Fruit fly (Drosophila melanogaster) whole organism, embryonic: ENCODE results near the gene RpL32.

Source experiments
- ATbp ChIP-seq: fragments of 200-800 bp; sonication (Bioruptor generic); optimal IDR thresholded peaks from 2 replicates; lab custom pipeline; 2017; ENCODE audit warnings: missing biosample characterization, mild to moderate bottlenecking, missing genetic modification characterization, missing genetic modification reagents
- BEAF-32 ChIP-seq: fragments of 200-800 bp; sonication (Bioruptor generic); optimal IDR thresholded peaks from 3 replicates; lab custom pipeline; 2017; ENCODE audit warnings: missing biosample characterization, missing genetic modification characterization, mild to moderate bottlenecking, moderate library complexity, missing genetic modification reagents
- Bdp1 ChIP-seq: fragments of 200-800 bp; sonication (Bioruptor generic); optimal IDR thresholded peaks from 3 replicates; lab custom pipeline; 2016; ENCODE audit warnings: missing biosample characterization, missing genetic modification characterization
- C15 ChIP-seq: fragments of 200-800 bp; sonication (Bioruptor generic); IDR thresholded peaks from 3 replicates; pipeline ENCODE4 v1.3.6; 2022; ENCODE audit warnings: missing biosample characterization, missing genetic modification characterization
- CG10274 ChIP-seq: fragments of 200-800 bp; sonication (Bioruptor generic); optimal IDR thresholded peaks from 3 replicates; lab custom pipeline; 2017; ENCODE audit warnings: missing biosample characterization, mild to moderate bottlenecking, missing genetic modification characterization
- CG10565 ChIP-seq: fragments of 200-800 bp; sonication (Bioruptor generic); optimal IDR thresholded peaks from 3 replicates; lab custom pipeline; 2016; ENCODE audit warnings: missing biosample characterization, mild to moderate bottlenecking, missing genetic modification characterization
- CG11085 ChIP-seq: fragments of 200-800 bp; sonication (Bioruptor generic); IDR thresholded peaks from 2 replicates; pipeline ENCODE4 v1.3.6; 2022; ENCODE audit warnings: missing biosample characterization, missing genetic modification characterization
- CG11247 ChIP-seq: fragments of 200-800 bp; sonication (Bioruptor generic); IDR thresholded peaks from 2 replicates; pipeline ENCODE4 v1.3.6; 2022; ENCODE audit warnings: missing biosample characterization, missing genetic modification characterization
- CG12744 ChIP-seq: fragments of 200-800 bp; sonication (Bioruptor generic); optimal IDR thresholded peaks from 2 replicates; lab custom pipeline; 2016; ENCODE audit warnings: missing biosample characterization, missing genetic modification characterization
- CG14014 ChIP-seq: fragments of 200-800 bp; sonication (Bioruptor generic); IDR thresholded peaks from 2 replicates; pipeline ENCODE4 v1.3.6; 2022; ENCODE audit warnings: missing biosample characterization, missing genetic modification characterization
- CG14667 ChIP-seq: fragments of 200-800 bp; sonication (Bioruptor generic); IDR thresholded peaks from 2 replicates; pipeline ENCODE4 v1.3.6; 2022; ENCODE audit warnings: missing biosample characterization, missing genetic modification characterization
- CG1529 ChIP-seq: fragments of 200-800 bp; sonication (Bioruptor generic); optimal IDR thresholded peaks from 3 replicates; lab custom pipeline; 2018; ENCODE audit warnings: missing biosample characterization, missing genetic modification characterization
- CG1602 ChIP-seq: fragments of 200-800 bp; sonication (Bioruptor generic); optimal IDR thresholded peaks from 3 replicates; lab custom pipeline; 2016; ENCODE audit warnings: missing biosample characterization, missing genetic modification characterization
- CG1603 ChIP-seq: fragments of 200-800 bp; sonication (Bioruptor generic); optimal IDR thresholded peaks from 2 replicates; lab custom pipeline; 2019; ENCODE audit warnings: missing biosample characterization, mild to moderate bottlenecking, missing genetic modification characterization, moderate library complexity
- CG17829 ChIP-seq: fragments of 200-800 bp; optimal IDR thresholded peaks from 2 replicates; lab custom pipeline; 2019; ENCODE audit warnings: missing biosample characterization, mild to moderate bottlenecking, missing genetic modification characterization, moderate library complexity
- CG18599 ChIP-seq: fragments of 200-800 bp; sonication (Bioruptor generic); optimal IDR thresholded peaks from 3 replicates; lab custom pipeline; 2017; ENCODE audit warnings: missing biosample characterization, missing genetic modification characterization, mild to moderate bottlenecking, moderate library complexity, missing genetic modification reagents
- CG2712 ChIP-seq: fragments of 200-800 bp; optimal IDR thresholded peaks from 3 replicates; lab custom pipeline; 2019; ENCODE audit warnings: missing biosample characterization, mild to moderate bottlenecking, missing genetic modification characterization, moderate library complexity
- CG3065 ChIP-seq: fragments of 200-800 bp; sonication (Bioruptor generic); optimal IDR thresholded peaks from 2 replicates; lab custom pipeline; 2016; ENCODE audit warnings: missing biosample characterization, missing genetic modification characterization
- CG31365 ChIP-seq: fragments of 200-800 bp; sonication (Bioruptor generic); optimal IDR thresholded peaks from 2 replicates; lab custom pipeline; 2018; ENCODE audit warnings: missing biosample characterization, mild to moderate bottlenecking, missing genetic modification characterization
- CG34376 ChIP-seq: fragments of 200-800 bp; sonication (Bioruptor generic); optimal IDR thresholded peaks from 2 replicates; lab custom pipeline; 2018; ENCODE audit warnings: missing biosample characterization, mild to moderate bottlenecking, missing genetic modification characterization
- CG3726 ChIP-seq: fragments of 200-800 bp; sonication (Bioruptor generic); IDR thresholded peaks from 3 replicates; pipeline ENCODE4, ENCODE4 v1.3.6; 2022; ENCODE audit warnings: missing biosample characterization, missing genetic modification characterization
- CG4854 ChIP-seq: fragments of 200-800 bp; sonication (Bioruptor generic); optimal IDR thresholded peaks from 2 replicates; lab custom pipeline; 2016; ENCODE audit warnings: missing biosample characterization, missing genetic modification characterization, inconsistent platforms
- CG6272 ChIP-seq: fragments of 200-800 bp; sonication (Bioruptor generic); IDR thresholded peaks from 2 replicates; pipeline ENCODE4 v1.3.6; 2022; ENCODE audit warnings: missing biosample characterization, missing genetic modification characterization
- CG7372 ChIP-seq: fragments of 200-800 bp; sonication (Bioruptor generic); IDR thresholded peaks from 2 replicates; pipeline ENCODE4 v1.3.6; 2022; ENCODE audit warnings: missing biosample characterization, missing genetic modification characterization
- D19B ChIP-seq: fragments of 200-800 bp; sonication (Bioruptor generic); optimal IDR thresholded peaks from 2 replicates; lab custom pipeline; 2017; ENCODE audit warnings: missing biosample characterization, mild to moderate bottlenecking, missing genetic modification characterization
- Dip2 ChIP-seq: fragments of 200-800 bp; sonication (Bioruptor generic); IDR thresholded peaks from 2 replicates; pipeline ENCODE4 v1.3.6; 2022; ENCODE audit warnings: missing biosample characterization, missing genetic modification characterization
- Doc2 ChIP-seq: fragments of 200-800 bp; sonication (Bioruptor generic); IDR thresholded peaks from 2 replicates; pipeline ENCODE4 v1.3.6; 2022; ENCODE audit warnings: missing biosample characterization, missing genetic modification characterization
- Fer3 ChIP-seq: fragments of 200-800 bp; sonication (Bioruptor generic); optimal IDR thresholded peaks from 2 replicates; lab custom pipeline; 2018; ENCODE audit warnings: missing biosample characterization, mild to moderate bottlenecking, missing genetic modification characterization, moderate library complexity
- Gug ChIP-seq: fragments of 200-800 bp; sonication (Bioruptor generic); IDR thresholded peaks from 4 replicates; pipeline ENCODE4 v1.3.6; 2022; ENCODE audit warnings: missing biosample characterization, missing genetic modification characterization
- Mad ChIP-seq: fragments of 200-800 bp; sonication (Bioruptor generic); optimal IDR thresholded peaks from 2 replicates; lab custom pipeline; 2016; ENCODE audit warnings: missing biosample characterization, missing genetic modification characterization
- Meics ChIP-seq: fragments of 200-800 bp; sonication (Bioruptor generic); optimal IDR thresholded peaks from 2 replicates; lab custom pipeline; 2017; ENCODE audit warnings: missing biosample characterization, mild to moderate bottlenecking, missing genetic modification characterization
- Optix ChIP-seq: fragments of 200-800 bp; sonication (Bioruptor generic); IDR thresholded peaks from 3 replicates; pipeline ENCODE4 v1.3.6; 2022; ENCODE audit warnings: missing biosample characterization, missing genetic modification characterization
- Poxn ChIP-seq: fragments of 200-800 bp; sonication (Bioruptor generic); IDR thresholded peaks from 2 replicates; pipeline ENCODE4 v1.3.6; 2022; ENCODE audit warnings: missing biosample characterization, missing genetic modification characterization
- Ravus ChIP-seq: fragments of 200-800 bp; sonication (Bioruptor generic); IDR thresholded peaks from 2 replicates; pipeline ENCODE4 v1.3.6; 2022; ENCODE audit warnings: missing biosample characterization, missing genetic modification characterization
- Sox100B ChIP-seq: fragments of 200-800 bp; sonication (Bioruptor generic); optimal IDR thresholded peaks from 3 replicates; lab custom pipeline; 2018; ENCODE audit warnings: missing biosample characterization, mild to moderate bottlenecking, missing genetic modification characterization
- Stat92E ChIP-seq, 3 experiments: fragments of >200 bp in 2 of 3; fragments of 200-800 bp in 1 of 3; sonication (Bioruptor generic) in 1 of 3; optimal IDR thresholded peaks; 2 replicates each; lab custom pipeline; 2017 to 2019; ENCODE audit warnings: missing biosample characterization in 3 of 3, missing genetic modification characterization in 3 of 3, mild to moderate bottlenecking in 1 of 3, moderate library complexity in 1 of 3
- br ChIP-seq: fragments of >200 bp; optimal IDR thresholded peaks from 2 replicates; lab custom pipeline; 2017
- btn ChIP-seq: fragments of 200-800 bp; sonication (Bioruptor generic); optimal IDR thresholded peaks from 2 replicates; lab custom pipeline; 2016; ENCODE audit warnings: missing biosample characterization, missing genetic modification characterization
- chinmo ChIP-seq: fragments of 200-800 bp; sonication (Bioruptor generic); IDR thresholded peaks from 4 replicates; pipeline ENCODE4 v1.3.6; 2022; ENCODE audit warnings: missing biosample characterization, missing genetic modification characterization; ENCODE audit not compliant: partially characterized antibody
- chn ChIP-seq: fragments of 200-800 bp; sonication (Bioruptor generic); optimal IDR thresholded peaks from 2 replicates; lab custom pipeline; 2016; ENCODE audit warnings: missing biosample characterization, missing genetic modification characterization
- ci ChIP-seq: fragments of 200-800 bp; sonication (Bioruptor generic); IDR thresholded peaks from 3 replicates; pipeline ENCODE4 v1.3.6; 2022; ENCODE audit warnings: missing biosample characterization, missing genetic modification characterization
- fru ChIP-seq: fragments of >200 bp; optimal IDR thresholded peaks from 2 replicates; lab custom pipeline; 2017
- gfzf ChIP-seq: fragments of 200-800 bp; sonication (Bioruptor generic); optimal IDR thresholded peaks from 2 replicates; lab custom pipeline; 2016; ENCODE audit warnings: missing biosample characterization, mild to moderate bottlenecking, missing genetic modification characterization, moderate library complexity
- hth ChIP-seq: fragments of >200 bp; optimal IDR thresholded peaks from 2 replicates; lab custom pipeline; 2017; ENCODE audit warnings: inconsistent platforms
- lola ChIP-seq, 3 experiments: fragments of >200 bp in 2 of 3; fragments of 200-800 bp in 1 of 3; sonication (Bioruptor generic) in 1 of 3; optimal IDR thresholded peaks; 2 replicates each; lab custom pipeline; 2017 to 2019; ENCODE audit warnings: missing biosample characterization in 3 of 3, missing genetic modification characterization in 3 of 3, mild to moderate bottlenecking in 1 of 3, moderate library complexity in 1 of 3
- p53 ChIP-seq: fragments of 200-800 bp; sonication (Bioruptor generic); optimal IDR thresholded peaks from 2 replicates; lab custom pipeline; 2016; ENCODE audit warnings: missing biosample characterization, missing genetic modification characterization
- so ChIP-seq: fragments of 200-800 bp; sonication (Bioruptor generic); IDR thresholded peaks from 3 replicates; pipeline ENCODE4 v1.3.6; 2022; ENCODE audit warnings: missing biosample characterization, missing genetic modification characterization
- sob ChIP-seq: fragments of 200-800 bp; sonication (Bioruptor generic); IDR thresholded peaks from 2 replicates; pipeline ENCODE4 v1.3.6; 2022; ENCODE audit warnings: missing biosample characterization, missing genetic modification characterization
- sqz ChIP-seq: fragments of 200-800 bp; sonication (Bioruptor generic); optimal IDR thresholded peaks from 3 replicates; lab custom pipeline; 2018; ENCODE audit warnings: missing biosample characterization, mild to moderate bottlenecking, missing genetic modification characterization
- trh ChIP-seq: fragments of 200-800 bp; sonication (Bioruptor generic); optimal IDR thresholded peaks from 2 replicates; lab custom pipeline; 2016; ENCODE audit warnings: missing biosample characterization, missing genetic modification characterization
- wor ChIP-seq: fragments of 200-800 bp; sonication (Bioruptor generic); IDR thresholded peaks from 2 replicates; pipeline ENCODE4 v1.3.6; 2022; ENCODE audit warnings: missing biosample characterization, missing genetic modification characterization
- zfh2 ChIP-seq: fragments of 200-800 bp; sonication (Bioruptor generic); optimal IDR thresholded peaks from 2 replicates; lab custom pipeline; 2016; ENCODE audit warnings: missing biosample characterization, missing genetic modification characterization

The RpL32 gene

dm6 chr3R:30092700-30093044 lies 46.7 kb upstream of the RpL32 start (continued):
- TF ChIP-seq lola (GFP tag; optimal IDR thresholded peaks at IDR 0.05; lab: Kevin White, UChicago), result peak in 1 of 3 experiments; percentile 59
- TF ChIP-seq ci, result peak; percentile 93
- peak; percentile 3 for TF ChIP-seq trh (GFP tag; lab: Kevin White, UChicago)
- peak; percentile 72 for TF ChIP-seq CG17829 (tag; lab: Kevin White, UChicago)
- peak; percentile 91 for TF ChIP-seq sob (GFP tag; lab: Robert Waterston, UW)
- TF ChIP-seq CG31365 (tag; lab: Kevin White, UChicago), result peak; percentile 51
- peak; percentile 21 for TF ChIP-seq D19B
- peak; percentile 89 for TF ChIP-seq Meics (GFP tag; lab: Kevin White, UChicago)
- TF ChIP-seq fru (lab: Kevin White, UChicago), result no peak
- TF ChIP-seq Fer3 (tag; lab: Kevin White, UChicago), result peak; percentile 88
- TF ChIP-seq CG3065 (GFP tag; lab: Kevin White, UChicago), result peak; percentile 29
- TF ChIP-seq chinmo (GFP tag; lab: Robert Waterston, UW), result 0 out of 4 replicates have a peak, but pooled peaks have one; percentile 47
- peak; percentile 58 for TF ChIP-seq CG34376
- peak; percentile 84 for TF ChIP-seq chn (GFP tag; lab: Kevin White, UChicago)
- TF ChIP-seq Poxn, result peak; percentile 78
- peak; percentile 26 for TF ChIP-seq p53 (GFP tag; lab: Kevin White, UChicago)
- TF ChIP-seq sqz (GFP tag; lab: Kevin White, UChicago), result peak; percentile 17
- peak; percentile 73 for TF ChIP-seq CG1602 (GFP tag; lab: Kevin White, UChicago)
- peak; percentile 83 for TF ChIP-seq CG11085 (GFP tag; lab: Robert Waterston, UW)
- no peak for TF ChIP-seq BEAF-32 (GFP tag; lab: Kevin White, UChicago)
- peak; percentile 83; the same call in 2 of the 3 replicates for TF ChIP-seq Optix (GFP tag; lab: Robert Waterston, UW)
- TF ChIP-seq Gug (GFP tag; lab: Robert Waterston, UW), result peak; percentile 78
- TF ChIP-seq CG18599 (GFP tag; lab: Kevin White, UChicago), result peak; percentile 93
- TF ChIP-seq Mad (GFP tag; lab: Kevin White, UChicago), result peak; percentile 74
- TF ChIP-seq Bdp1 (GFP tag; lab: Kevin White, UChicago), result peak; percentile 68
- peak; percentile 74 for TF ChIP-seq CG4854
- TF ChIP-seq C15, result 0 out of 3 replicates have a peak, but pooled peaks have one; percentile 65
- peak; percentile 63 for TF ChIP-seq CG10274 (GFP tag; lab: Kevin White, UChicago)
- peak; percentile 28 for TF ChIP-seq CG10565
- TF ChIP-seq Ravus, result peak; percentile 64
- no peak for TF ChIP-seq br (lab: Kevin White, UChicago)
- peak; percentile 87 for TF ChIP-seq ATbp (GFP tag; lab: Kevin White, UChicago)
- peak; percentile 68 for TF ChIP-seq CG1529 (GFP tag; lab: Kevin White, UChicago)
- TF ChIP-seq CG6272 (GFP tag; lab: Robert Waterston, UW), result peak; percentile 74
- peak; percentile 86 for TF ChIP-seq CG2712 (tag; lab: Kevin White, UChicago)
- peak; percentile 84 for TF ChIP-seq CG12744 (GFP tag; lab: Kevin White, UChicago)
- peak; percentile 79 for TF ChIP-seq CG7372
- no peak for TF ChIP-seq hth (lab: Kevin White, UChicago)
- peak; percentile 62 for TF ChIP-seq CG14667 (GFP tag; lab: Robert Waterston, UW)
- TF ChIP-seq CG11247 (GFP tag; lab: Robert Waterston, UW), result peak; percentile 87
- TF ChIP-seq CG1603, result peak; percentile 82
- TF ChIP-seq Sox100B, result peak; percentile 69
- peak; percentile 88 for TF ChIP-seq so (GFP tag; lab: Robert Waterston, UW)
- TF ChIP-seq wor, result peak; percentile 80; the same call in 1 of the 2 replicates
- peak; percentile 89 for TF ChIP-seq CG14014
- no peak for TF ChIP-seq gfzf (GFP tag; lab: Kevin White, UChicago)
- TF ChIP-seq Doc2 (GFP tag; lab: Robert Waterston, UW), result peak; percentile 62
- peak; percentile 84 for TF ChIP-seq zfh2 (GFP tag; lab: Kevin White, UChicago)
- no peak for TF ChIP-seq Dip2 (GFP tag; lab: Robert Waterston, UW)
- TF ChIP-seq Stat92E (GFP tag; optimal IDR thresholded peaks at IDR 0.05; lab: Kevin White, UChicago), result no peak
- TF ChIP-seq CG3726 (GFP tag; lab: Robert Waterston, UW), result peak; percentile 75; the same call in 2 of the 3 replicates
- TF ChIP-seq btn (GFP tag; lab: Kevin White, UChicago), result peak; percentile 74
